Fruit fly (Drosophila melanogaster): ENCODE results near the gene CG3246.

CG3246 gene

DNA sequence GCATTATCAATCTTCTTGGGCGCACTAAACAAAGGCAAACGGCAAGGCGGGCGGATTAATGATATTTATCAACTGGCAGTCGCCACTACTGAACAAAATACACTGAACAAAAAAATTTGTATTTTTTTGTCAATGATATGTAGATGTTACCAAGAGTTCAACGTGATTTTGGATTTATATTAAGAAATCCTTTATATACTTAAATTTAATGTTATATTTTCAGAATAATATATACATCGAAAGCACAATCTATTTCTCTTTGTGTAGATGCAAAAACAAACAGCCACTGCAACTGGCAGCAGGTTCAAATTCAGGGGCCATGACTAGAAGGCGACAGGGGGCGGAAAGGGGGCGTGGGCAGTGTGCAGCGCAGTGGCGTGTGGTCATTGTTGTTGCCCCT is 21.0 kb upstream of the CG3246 start (continued):
- TF ChIP-seq ewg (GFP tag; optimal IDR thresholded peaks at IDR 0.05), result peak; percentile 3
- TF ChIP-seq Blimp-1 (GFP tag; optimal IDR thresholded peaks at IDR 0.05), result peak; percentile 32
- TF ChIP-seq Eip74EF (GFP tag; optimal IDR thresholded peaks at IDR 0.05), result no peak
- TF ChIP-seq pzg (GFP tag; optimal IDR thresholded peaks at IDR 0.05), result no peak
- TF ChIP-seq CG9797 (GFP tag; optimal IDR thresholded peaks at IDR 0.05), result no peak
- peak; percentile 26 for TF ChIP-seq Oli (tag; optimal IDR thresholded peaks at IDR 0.05)
- peak; percentile 10 for TF ChIP-seq trem (tag; optimal IDR thresholded peaks at IDR 0.05)
- peak; percentile 22 for TF ChIP-seq CG13424 (tag; optimal IDR thresholded peaks at IDR 0.05)
- TF ChIP-seq CG12236 (GFP tag; optimal IDR thresholded peaks at IDR 0.05), result no peak
- no peak for TF ChIP-seq prd (optimal IDR thresholded peaks at IDR 0.05)
- peak; percentile 39; the same call in 1 of the 3 replicates for TF ChIP-seq prd (GFP tag; IDR thresholded peaks at IDR 0.05)
- TF ChIP-seq sens (GFP tag), result peak; percentile 1
- no peak for TF ChIP-seq dysf (GFP tag; IDR thresholded peaks at IDR 0.05)
- no peak for TF ChIP-seq HmgZ (tag; optimal IDR thresholded peaks at IDR 0.05)
- no peak for TF ChIP-seq CG4617 (GFP tag; optimal IDR thresholded peaks at IDR 0.05; ENCODE audit: borderline replicate concordance)
- TF ChIP-seq ttk (GFP tag; IDR thresholded peaks at IDR 0.05), result peak; percentile 22; the same call in 1 of the 2 replicates

DNA sequence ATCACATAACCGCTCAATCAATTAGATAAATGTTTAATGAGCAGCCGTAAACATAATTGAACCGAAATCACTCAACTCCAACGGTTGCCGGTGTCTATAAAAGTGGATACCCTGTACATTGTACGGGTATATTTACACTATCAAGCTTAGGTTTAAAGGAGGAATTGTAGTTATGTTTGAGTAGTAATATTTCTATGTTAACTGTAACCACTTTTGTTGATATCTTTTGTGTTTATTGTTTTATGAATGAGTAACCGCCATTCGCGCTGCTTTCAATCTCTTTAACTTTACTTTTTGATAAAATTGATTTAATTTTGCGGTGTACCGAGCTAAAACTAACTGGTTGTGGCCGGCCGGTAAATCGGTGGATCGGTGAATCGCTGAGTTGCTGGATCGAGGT is 20.3 kb upstream of the CG3246 start:
- TF ChIP-seq Drgx (GFP tag; IDR thresholded peaks at IDR 0.05) (peak; percentile 80), CG32767 (GFP tag; IDR thresholded peaks at IDR 0.05) (no peak)

DNA sequence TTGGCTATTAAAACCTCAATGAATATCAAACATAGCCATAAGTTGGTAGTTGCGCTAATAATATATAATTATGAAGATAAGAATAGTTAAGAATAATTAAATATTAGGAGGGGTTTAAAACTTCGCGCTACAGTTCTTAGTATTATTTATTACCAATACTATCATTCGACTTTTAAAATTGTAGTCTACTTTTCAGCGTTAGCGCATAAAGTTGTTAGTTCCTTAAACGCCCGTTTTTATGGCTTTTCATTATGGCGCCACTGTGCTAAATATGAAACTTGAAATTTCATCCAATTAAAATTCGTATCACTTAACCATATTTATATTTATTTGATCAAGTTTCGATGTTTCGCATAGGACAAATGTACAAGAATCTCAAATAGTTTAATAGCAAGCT is 18.7 kb upstream of the CG3246 start:
- TF ChIP-seq CG1603 (tag; optimal IDR thresholded peaks at IDR 0.05), result peak; percentile 2
- no peak for TF ChIP-seq ttk (GFP tag; IDR thresholded peaks at IDR 0.05)
- no peak for TF ChIP-seq CG11723 (GFP tag; optimal IDR thresholded peaks at IDR 0.05)
- TF ChIP-seq ewg (GFP tag; optimal IDR thresholded peaks at IDR 0.05), result no peak
- TF ChIP-seq CG2202 (tag; optimal IDR thresholded peaks at IDR 0.05), result peak; percentile 12
- TF ChIP-seq ara (GFP tag; IDR thresholded peaks at IDR 0.05), result no peak
- TF ChIP-seq CG10979 (tag; optimal IDR thresholded peaks at IDR 0.05), result peak; percentile 14
- no peak for TF ChIP-seq CG6791 (GFP tag; IDR thresholded peaks at IDR 0.05; ENCODE audit: partially characterized antibody)
- TF ChIP-seq zen (tag; optimal IDR thresholded peaks at IDR 0.05), result peak; percentile 18
- no peak for TF ChIP-seq CG6175 (GFP tag; IDR thresholded peaks at IDR 0.05)
- peak; percentile 96 for TF ChIP-seq CTCF (GFP tag; optimal IDR thresholded peaks at IDR 0.05)
- no peak for TF ChIP-seq CG13296 (GFP tag; optimal IDR thresholded peaks at IDR 0.05)
- no peak for TF ChIP-seq Fer2 (tag; optimal IDR thresholded peaks at IDR 0.05)
- TF ChIP-seq YL-1 (GFP tag; optimal IDR thresholded peaks at IDR 0.05), result no peak
- TF ChIP-seq eve (GFP tag; optimal IDR thresholded peaks at IDR 0.05), result peak in 1 of 2 experiments; percentile 22
- TF ChIP-seq shn (GFP tag; optimal IDR thresholded peaks at IDR 0.05), result no peak
- no peak for TF ChIP-seq kah (GFP tag; optimal IDR thresholded peaks at IDR 0.05)
- TF ChIP-seq chinmo (GFP tag; IDR thresholded peaks at IDR 0.05; ENCODE audit: partially characterized antibody), result peak; percentile 14; the same call in 1 of the 4 replicates
- TF ChIP-seq CG10267 (tag; optimal IDR thresholded peaks at IDR 0.05), result peak; percentile 82
- TF ChIP-seq CG12299 (tag; optimal IDR thresholded peaks at IDR 0.05), result no peak
- TF ChIP-seq zen2 (GFP tag; IDR thresholded peaks at IDR 0.05; ENCODE audit: partially characterized antibody), result no peak
- no peak for TF ChIP-seq Tbp (GFP tag; optimal IDR thresholded peaks at IDR 0.05)
- 0 out of 2 replicates have a peak, but pooled peaks have one; percentile 11 for TF ChIP-seq vvl (GFP tag; IDR thresholded peaks at IDR 0.05)
- no peak for TF ChIP-seq E2f1 (GFP tag; IDR thresholded peaks at IDR 0.05)
- TF ChIP-seq CG16863 (GFP tag; optimal IDR thresholded peaks at IDR 0.05), result no peak
- peak; percentile 19 for TF ChIP-seq gem (tag; optimal IDR thresholded peaks at IDR 0.05)
- peak; percentile 19 for TF ChIP-seq CG14710 (tag; optimal IDR thresholded peaks at IDR 0.05)
- TF ChIP-seq schlank (tag; optimal IDR thresholded peaks at IDR 0.05), result no peak
- TF ChIP-seq eyg (GFP tag; optimal IDR thresholded peaks at IDR 0.05), result no peak
- no peak for TF ChIP-seq amos (GFP tag; IDR thresholded peaks at IDR 0.05; ENCODE audit: partially characterized antibody)
- no peak for TF ChIP-seq az2 (GFP tag; optimal IDR thresholded peaks at IDR 0.05)
- peak; percentile 49 for TF ChIP-seq stwl (tag; optimal IDR thresholded peaks at IDR 0.05)
- no peak for TF ChIP-seq tgo (GFP tag; IDR thresholded peaks at IDR 0.05)
